Fruit fly (Drosophila melanogaster): ENCODE measurements around the gene Or85d.

DNA sequence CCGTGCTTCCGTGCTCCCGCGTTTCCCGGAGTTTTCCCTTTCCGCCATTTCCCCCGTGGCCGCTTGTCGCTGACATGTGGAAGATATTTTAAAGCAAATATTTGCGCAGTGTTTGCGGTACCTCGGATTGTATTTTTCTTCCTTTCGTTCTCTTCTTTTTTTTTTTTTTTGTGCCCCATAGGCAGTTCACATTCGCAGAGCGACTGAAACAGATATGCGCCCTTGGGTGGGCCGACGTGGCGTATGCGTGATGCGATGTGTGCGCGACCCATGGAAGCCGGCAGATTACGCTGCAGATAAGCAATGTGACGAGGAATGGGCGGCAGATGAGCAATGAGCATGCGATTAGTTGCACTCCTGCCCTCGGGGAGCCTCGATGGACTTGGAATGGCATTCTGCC, 35.5 kb downstream of the Or85d start:
- no peak for TF ChIP-seq cnc (optimal IDR thresholded peaks at IDR 0.05)
- TF ChIP-seq CG14711 (tag; optimal IDR thresholded peaks at IDR 0.05) = no peak

Data from whole organism, adult.